Fruit fly (Drosophila melanogaster) whole organism, embryonic: ENCODE measurements around the gene CG17959.

ENCODE experiments used
- Atf-2 ChIP-seq: fragments of 200-800 bp; sonication (Bioruptor generic); optimal IDR thresholded peaks from 2 replicates; lab custom pipeline; 2016; ENCODE audit warnings: missing biosample characterization, missing genetic modification characterization
- CG10209 ChIP-seq: fragments of 200-800 bp; sonication (Bioruptor generic); optimal IDR thresholded peaks from 3 replicates; lab custom pipeline; 2017; ENCODE audit warnings: missing biosample characterization, mild to moderate bottlenecking, missing genetic modification characterization, missing genetic modification reagents
- CG1024 ChIP-seq: fragments of 200-800 bp; sonication (Bioruptor generic); IDR thresholded peaks from 2 replicates; pipeline ENCODE4 v1.3.6; 2022; ENCODE audit warnings: missing biosample characterization, missing genetic modification characterization
- CG11456 ChIP-seq: fragments of 200-800 bp; sonication (Bioruptor generic); IDR thresholded peaks from 3 replicates; pipeline ENCODE4 v1.3.6; 2022; ENCODE audit warnings: missing biosample characterization, missing genetic modification characterization
- CG11560 ChIP-seq: fragments of 200-800 bp; sonication (Bioruptor generic); IDR thresholded peaks from 3 replicates; pipeline ENCODE4 v1.3.6; 2022; ENCODE audit warnings: missing biosample characterization, missing genetic modification characterization
- CG11696 ChIP-seq: fragments of 200-800 bp; sonication (Bioruptor generic); IDR thresholded peaks from 2 replicates; pipeline ENCODE4 v1.3.6; 2022; ENCODE audit warnings: missing biosample characterization, missing genetic modification characterization
- CG12071 ChIP-seq: fragments of 200-800 bp; sonication (Bioruptor generic); optimal IDR thresholded peaks from 3 replicates; lab custom pipeline; 2018; ENCODE audit warnings: missing biosample characterization, mild to moderate bottlenecking, missing genetic modification characterization
- CG14965 ChIP-seq: fragments of 200-800 bp; sonication (Bioruptor generic); optimal IDR thresholded peaks from 2 replicates; lab custom pipeline; 2016; ENCODE audit warnings: missing biosample characterization, missing genetic modification characterization, borderline replicate concordance
- CG17359 ChIP-seq: fragments of 200-800 bp; sonication (Bioruptor generic); optimal IDR thresholded peaks from 3 replicates; lab custom pipeline; 2018; ENCODE audit warnings: missing biosample characterization, mild to moderate bottlenecking, missing genetic modification characterization, moderate library complexity
- CG18476 ChIP-seq: fragments of 200-800 bp; sonication (Bioruptor generic); optimal IDR thresholded peaks from 2 replicates; lab custom pipeline; 2016; ENCODE audit warnings: missing biosample characterization, mild to moderate bottlenecking, missing genetic modification characterization
- CG30431 ChIP-seq: fragments of 200-800 bp; sonication (Bioruptor generic); optimal IDR thresholded peaks from 2 replicates; lab custom pipeline; 2017; ENCODE audit warnings: missing biosample characterization, missing genetic modification characterization
- CG32772 ChIP-seq: fragments of 200-800 bp; sonication (Bioruptor generic); IDR thresholded peaks from 2 replicates; pipeline ENCODE4 v1.3.6; 2022; ENCODE audit warnings: missing biosample characterization, missing genetic modification characterization
- CG3726 ChIP-seq: fragments of 200-800 bp; sonication (Bioruptor generic); IDR thresholded peaks from 3 replicates; pipeline ENCODE4, ENCODE4 v1.3.6; 2022; ENCODE audit warnings: missing biosample characterization, missing genetic modification characterization
- CG5180 ChIP-seq: fragments of 200-800 bp; sonication (Bioruptor generic); optimal IDR thresholded peaks from 3 replicates; lab custom pipeline; 2017; ENCODE audit warnings: missing biosample characterization, missing genetic modification characterization, mild to moderate bottlenecking, moderate library complexity, missing genetic modification reagents
- CG6254 ChIP-seq: fragments of 200-800 bp; sonication (Bioruptor generic); optimal IDR thresholded peaks from 3 replicates; lab custom pipeline; 2017; ENCODE audit warnings: mild to moderate bottlenecking, missing biosample characterization, missing genetic modification reagents, missing genetic modification characterization
- CG7372 ChIP-seq: fragments of 200-800 bp; sonication (Bioruptor generic); IDR thresholded peaks from 2 replicates; pipeline ENCODE4 v1.3.6; 2022; ENCODE audit warnings: missing biosample characterization, missing genetic modification characterization
- CG7745 ChIP-seq: fragments of 200-800 bp; sonication (Bioruptor generic); optimal IDR thresholded peaks from 2 replicates; lab custom pipeline; 2018; ENCODE audit warnings: missing biosample characterization, mild to moderate bottlenecking, missing genetic modification characterization, moderate library complexity
- CG9797 ChIP-seq: fragments of 200-800 bp; sonication (Bioruptor generic); optimal IDR thresholded peaks from 3 replicates; lab custom pipeline; 2018; ENCODE audit warnings: missing biosample characterization, mild to moderate bottlenecking, missing genetic modification characterization
- CoRest ChIP-seq: fragments of 200-800 bp; sonication (Bioruptor generic); optimal IDR thresholded peaks from 3 replicates; lab custom pipeline; 2018; ENCODE audit warnings: missing biosample characterization, mild to moderate bottlenecking, missing genetic modification characterization, moderate library complexity
- CrebB ChIP-seq: fragments of 200-800 bp; sonication (Bioruptor generic); optimal IDR thresholded peaks from 3 replicates; lab custom pipeline; 2018; ENCODE audit warnings: missing biosample characterization, mild to moderate bottlenecking, missing genetic modification characterization
- Dbx ChIP-seq: fragments of 200-800 bp; sonication (Bioruptor generic); IDR thresholded peaks from 3 replicates; pipeline ENCODE4 v1.3.6; 2022; ENCODE audit warnings: missing biosample characterization, missing genetic modification characterization
- Deaf1 ChIP-seq: fragments of 200-800 bp; optimal IDR thresholded peaks from 3 replicates; lab custom pipeline; 2019; ENCODE audit warnings: missing biosample characterization, mild to moderate bottlenecking, missing genetic modification characterization, moderate library complexity
- Drgx ChIP-seq: fragments of 200-800 bp; sonication (Bioruptor generic); IDR thresholded peaks from 2 replicates; pipeline ENCODE4 v1.3.6; 2022; ENCODE audit warnings: missing biosample characterization, missing genetic modification characterization
- Hmr ChIP-seq: fragments of 200-800 bp; sonication (Bioruptor generic); optimal IDR thresholded peaks from 3 replicates; lab custom pipeline; 2017; ENCODE audit warnings: mild to moderate bottlenecking, missing biosample characterization, missing genetic modification reagents, missing genetic modification characterization
- NC2β ChIP-seq: fragments of 200-800 bp; sonication (Bioruptor generic); optimal IDR thresholded peaks from 2 replicates; lab custom pipeline; 2016; ENCODE audit warnings: missing biosample characterization, missing genetic modification characterization
- Ravus ChIP-seq: fragments of 200-800 bp; sonication (Bioruptor generic); IDR thresholded peaks from 2 replicates; pipeline ENCODE4 v1.3.6; 2022; ENCODE audit warnings: missing biosample characterization, missing genetic modification characterization
- Stat92E ChIP-seq, 3 experiments: fragments of >200 bp in 2 of 3; fragments of 200-800 bp in 1 of 3; sonication (Bioruptor generic) in 1 of 3; optimal IDR thresholded peaks; 2 replicates each; lab custom pipeline; 2017 to 2019; ENCODE audit warnings: missing biosample characterization in 3 of 3, missing genetic modification characterization in 3 of 3, mild to moderate bottlenecking in 1 of 3, moderate library complexity in 1 of 3
- Taf1 ChIP-seq: fragments of 200-800 bp; sonication (Bioruptor generic); IDR thresholded peaks from 2 replicates; pipeline ENCODE4 v1.3.6; 2022; ENCODE audit warnings: missing biosample characterization, missing genetic modification characterization
- btn ChIP-seq: fragments of 200-800 bp; sonication (Bioruptor generic); optimal IDR thresholded peaks from 2 replicates; lab custom pipeline; 2016; ENCODE audit warnings: missing biosample characterization, missing genetic modification characterization
- dan ChIP-seq: fragments of 200-800 bp; sonication (Bioruptor generic); IDR thresholded peaks from 2 replicates; pipeline ENCODE4 v1.3.6; 2022; ENCODE audit warnings: missing biosample characterization, missing genetic modification characterization
- dm ChIP-seq: fragments of 200-800 bp; sonication (Bioruptor generic); optimal IDR thresholded peaks from 3 replicates; lab custom pipeline; 2016; ENCODE audit warnings: missing biosample characterization, missing genetic modification characterization
- dpn ChIP-seq, 2 experiments: fragments of 200-800 bp; sonication (Bioruptor generic); optimal IDR thresholded peaks; 3 replicates each; lab custom pipeline; 2016; ENCODE audit warnings: missing biosample characterization in 2 of 2, missing genetic modification characterization in 2 of 2
- exex ChIP-seq: fragments of 200-800 bp; sonication (Bioruptor generic); optimal IDR thresholded peaks from 4 replicates; lab custom pipeline; 2018; ENCODE audit warnings: missing biosample characterization, mild to moderate bottlenecking, missing genetic modification characterization, moderate library complexity
- gro ChIP-seq: fragments of 200-800 bp; sonication (Bioruptor generic); optimal IDR thresholded peaks from 2 replicates; lab custom pipeline; 2016; ENCODE audit warnings: missing biosample characterization, missing genetic modification characterization
- her ChIP-seq: fragments of 200-800 bp; sonication (Bioruptor generic); optimal IDR thresholded peaks from 2 replicates; lab custom pipeline; 2016; ENCODE audit warnings: missing biosample characterization, missing genetic modification characterization
- jumu ChIP-seq: fragments of 200-800 bp; sonication (Bioruptor generic); optimal IDR thresholded peaks from 3 replicates; lab custom pipeline; 2016; ENCODE audit warnings: missing biosample characterization, missing genetic modification characterization
- nau ChIP-seq: fragments of 200-800 bp; sonication (Bioruptor generic); optimal IDR thresholded peaks from 3 replicates; lab custom pipeline; 2017; ENCODE audit warnings: missing biosample characterization, mild to moderate bottlenecking, missing genetic modification characterization, missing genetic modification reagents
- nerfin-1 ChIP-seq: fragments of 200-800 bp; sonication (Bioruptor generic); optimal IDR thresholded peaks from 3 replicates; lab custom pipeline; 2019; ENCODE audit warnings: missing biosample characterization, mild to moderate bottlenecking, missing genetic modification characterization, moderate library complexity
- nmo ChIP-seq: fragments of 200-800 bp; sonication (Bioruptor generic); optimal IDR thresholded peaks from 2 replicates; lab custom pipeline; 2018; ENCODE audit warnings: missing biosample characterization, mild to moderate bottlenecking, missing genetic modification characterization, moderate library complexity
- odd ChIP-seq: fragments of 200-800 bp; sonication (Bioruptor generic); optimal IDR thresholded peaks from 2 replicates; lab custom pipeline; 2017; ENCODE audit warnings: missing biosample characterization, mild to moderate bottlenecking, missing genetic modification characterization
- p53 ChIP-seq: fragments of 200-800 bp; sonication (Bioruptor generic); optimal IDR thresholded peaks from 2 replicates; lab custom pipeline; 2016; ENCODE audit warnings: missing biosample characterization, missing genetic modification characterization
- pnt ChIP-seq: fragments of 200-800 bp; sonication (Bioruptor generic); optimal IDR thresholded peaks from 3 replicates; lab custom pipeline; 2016; ENCODE audit warnings: missing biosample characterization, missing genetic modification characterization
- rib ChIP-seq: fragments of 200-800 bp; sonication (Bioruptor generic); IDR thresholded peaks from 2 replicates; pipeline ENCODE4 v1.3.6; 2022; ENCODE audit warnings: missing biosample characterization, missing genetic modification characterization
- seq ChIP-seq: fragments of 200-800 bp; sonication (Bioruptor generic); IDR thresholded peaks from 2 replicates; pipeline ENCODE4 v1.3.6; 2022; ENCODE audit warnings: missing biosample characterization, missing genetic modification characterization
- sim ChIP-seq: fragments of 200-800 bp; sonication (Bioruptor generic); IDR thresholded peaks from 2 replicates; pipeline ENCODE4 v1.3.6; 2022; ENCODE audit warnings: missing biosample characterization, missing genetic modification characterization
- sisA ChIP-seq: fragments of 200-800 bp; sonication (Bioruptor generic); IDR thresholded peaks from 2 replicates; pipeline ENCODE4 v1.3.6; 2022; ENCODE audit warnings: missing biosample characterization, missing genetic modification characterization
- sna ChIP-seq: fragments of 200-800 bp; sonication (Bioruptor generic); IDR thresholded peaks from 2 replicates; pipeline ENCODE4 v1.3.6; 2022; ENCODE audit warnings: missing biosample characterization, missing genetic modification characterization; ENCODE audit not compliant: partially characterized antibody
- stc ChIP-seq: fragments of 200-800 bp; sonication (Bioruptor generic); IDR thresholded peaks from 2 replicates; pipeline ENCODE4 v1.3.6; 2022; ENCODE audit warnings: missing biosample characterization, missing genetic modification characterization
- sug ChIP-seq: fragments of 200-800 bp; optimal IDR thresholded peaks from 2 replicates; lab custom pipeline; 2019; ENCODE audit warnings: missing biosample characterization, mild to moderate bottlenecking, missing genetic modification characterization, moderate library complexity
- zen ChIP-seq: fragments of 200-800 bp; sonication (Bioruptor generic); optimal IDR thresholded peaks from 3 replicates; lab custom pipeline; 2018; ENCODE audit warnings: missing biosample characterization, mild to moderate bottlenecking, missing genetic modification characterization, moderate library complexity
- zf30C ChIP-seq: fragments of 200-800 bp; sonication (Bioruptor generic); optimal IDR thresholded peaks from 3 replicates; lab custom pipeline; 2018; ENCODE audit warnings: missing biosample characterization, mild to moderate bottlenecking, missing genetic modification characterization

Gene CG17959

DNA sequence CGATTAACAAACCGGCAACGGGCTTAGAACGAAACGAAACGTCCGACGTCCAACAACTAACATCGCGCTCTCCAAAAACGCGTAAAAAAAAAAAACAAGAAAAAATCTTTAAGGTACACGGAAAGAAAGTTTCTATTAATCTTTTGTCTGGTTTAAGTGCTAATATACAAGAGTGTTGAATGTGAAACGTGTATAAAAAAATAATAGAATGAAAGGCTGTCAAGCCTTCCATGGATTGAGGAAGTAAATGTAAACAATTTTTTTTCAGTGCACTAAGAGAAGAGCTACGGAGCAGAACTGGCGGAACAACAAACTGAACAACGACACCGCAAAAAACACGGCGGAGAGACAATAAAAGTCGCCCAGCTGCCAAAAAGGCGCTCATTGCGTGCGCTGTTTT lies 27.2 kb upstream of the CG17959 start, which contains the start of gene CG3588 (continued):
- TF ChIP-seq her (peak; percentile 85), CG9797 (GFP tag; lab: Kevin White, UChicago) (no peak), CoRest (peak; percentile 73), pnt (GFP tag; lab: Kevin White, UChicago) (no peak), CG18476 (GFP tag; lab: Kevin White, UChicago) (peak; percentile 69), CG6254 (GFP tag; lab: Kevin White, UChicago) (no peak), CrebB (tag; lab: Kevin White, UChicago) (peak; percentile 35), odd (peak; percentile 48), CG30431 (peak; percentile 18), gro (GFP tag; lab: Kevin White, UChicago) (peak; percentile 93), dan (GFP tag; lab: Robert Waterston, UW) (no peak), Ravus (GFP tag; lab: Robert Waterston, UW) (peak; percentile 58), Dbx (peak; percentile 87), CG3726 (GFP tag; lab: Robert Waterston, UW) (no peak), CG5180 (GFP tag; lab: Kevin White, UChicago) (no peak), CG7372 (GFP tag; lab: Robert Waterston, UW) (peak; percentile 82), CG11456 (GFP tag; lab: Robert Waterston, UW) (peak; percentile 88), stc (GFP tag; lab: Robert Waterston, UW) (peak; percentile 72), jumu (GFP tag; lab: Kevin White, UChicago) (no peak), nmo (GFP tag; lab: Kevin White, UChicago) (peak; percentile 61), Atf-2 (GFP tag; lab: Kevin White, UChicago) (peak; percentile 61), CG11560 (tag; lab: Robert Waterston, UW) (peak; percentile 57; the same call in 1 of the 3 replicates), zf30C (GFP tag; lab: Kevin White, UChicago) (no peak), sug (tag; lab: Kevin White, UChicago) (peak; percentile 44), CG12071 (peak; percentile 54), sna (GFP tag; lab: Robert Waterston, UW) (no peak), Hmr (GFP tag; lab: Kevin White, UChicago) (peak; percentile 71), Stat92E (GFP tag; optimal IDR thresholded peaks at IDR 0.05; lab: Kevin White, UChicago) (no peak), seq (GFP tag; lab: Robert Waterston, UW) (peak; percentile 73), dm (GFP tag; lab: Kevin White, UChicago) (peak; percentile 43), CG17359 (peak; percentile 64), CG14965 (GFP tag; lab: Kevin White, UChicago) (no peak), CG10209 (GFP tag; lab: Kevin White, UChicago) (peak; percentile 61), Deaf1 (tag; lab: Kevin White, UChicago) (peak; percentile 25), CG11696 (GFP tag; lab: Robert Waterston, UW) (peak; percentile 52), Drgx (GFP tag; lab: Robert Waterston, UW) (no peak), nerfin-1 (tag; lab: Kevin White, UChicago) (no peak), sisA (GFP tag; lab: Robert Waterston, UW) (peak; percentile 81), nau (GFP tag; lab: Kevin White, UChicago) (peak; percentile 41), dpn (GFP tag; optimal IDR thresholded peaks at IDR 0.05; lab: Kevin White, UChicago) (peak; percentile 55 to 71), CG7745 (tag; lab: Kevin White, UChicago) (no peak), exex (tag; lab: Kevin White, UChicago) (no peak), CG32772 (GFP tag; lab: Robert Waterston, UW) (peak; percentile 76), btn (peak; percentile 31), CG1024 (GFP tag; lab: Robert Waterston, UW) (0 out of 2 replicates have a peak, but pooled peaks have one; percentile 33), NC2β (GFP tag; lab: Kevin White, UChicago) (peak; percentile 34), Taf1 (GFP tag; lab: Robert Waterston, UW) (peak; percentile 79), p53 (GFP tag; lab: Kevin White, UChicago) (no peak), zen (tag; lab: Kevin White, UChicago) (no peak), sim (GFP tag; lab: Robert Waterston, UW) (no peak), rib (GFP tag; lab: Robert Waterston, UW) (peak; percentile 84)
